Fruit fly (Drosophila melanogaster): ENCODE results near the gene Naa30B.
A peak's percentile ranks its signal among the peaks of the same experiment; 100 is the strongest.

- TF ChIP-seq dac (GFP tag; optimal IDR thresholded peaks at IDR 0.05) (no peak), OdsH (GFP tag; optimal IDR thresholded peaks at IDR 0.05) (no peak), Hr39 (GFP tag; optimal IDR thresholded peaks at IDR 0.05) (no peak), topi (GFP tag; optimal IDR thresholded peaks at IDR 0.05) (no peak), Lpt (GFP tag; optimal IDR thresholded peaks at IDR 0.05) (no peak), CG15336 (GFP tag; IDR thresholded peaks at IDR 0.05) (no peak), eg (GFP tag; IDR thresholded peaks at IDR 0.05) (no peak), Hr4 (GFP tag; optimal IDR thresholded peaks at IDR 0.05) (no peak), Met (GFP tag; optimal IDR thresholded peaks at IDR 0.05) (no peak), Eip78C (GFP tag) (peak; percentile 42), CG10631 (GFP tag; optimal IDR thresholded peaks at IDR 0.05) (no peak), fd85E (GFP tag; optimal IDR thresholded peaks at IDR 0.05) (no peak)
Observed at dm6 chr3L:1424488-1424887, 47.4 kb downstream of the Naa30B start.

Data from whole organism, prepupa.